Worm (Caenorhabditis elegans): ENCODE data around the gene twk-46.

Gene twk-46

ce11 chrV:19044753-19045152 is 15.2 kb upstream of the twk-46 start, which contains the start of gene asp-15:
TSS of gene asp-15 (minus strand) at chrV:19044853.
- TF ChIP-seq fkh-2 (tag; optimal IDR thresholded peaks at IDR 0.05) (no peak), snpc-4 (tag; optimal IDR thresholded peaks at IDR 0.05) (no peak), mdl-1 (tag; optimal IDR thresholded peaks at IDR 0.05) (no peak), nhr-67 (tag; optimal IDR thresholded peaks at IDR 0.05) (no peak), unc-62 (GFP tag; optimal IDR thresholded peaks at IDR 0.05) (no peak), ztf-11 (tag; optimal IDR thresholded peaks at IDR 0.05) (no peak), lin-39 (tag; optimal IDR thresholded peaks at IDR 0.05) (no peak), mml-1 (tag; optimal IDR thresholded peaks at IDR 0.05) (no peak), elt-1 (tag; optimal IDR thresholded peaks at IDR 0.05) (no peak), nhr-77 (tag; optimal IDR thresholded peaks at IDR 0.05) (no peak), sea-2 (GFP tag; optimal IDR thresholded peaks at IDR 0.05) (no peak)

- no peak for TF ChIP-seq nhr-77 (tag; optimal IDR thresholded peaks at IDR 0.05)
- no peak for TF ChIP-seq fkh-2 (tag; optimal IDR thresholded peaks at IDR 0.05)
- TF ChIP-seq jun-1 (tag; optimal IDR thresholded peaks at IDR 0.05): no peak
- no peak for TF ChIP-seq mml-1 (tag; optimal IDR thresholded peaks at IDR 0.05)
- no peak for TF ChIP-seq lin-15B (tag; optimal IDR thresholded peaks at IDR 0.05)
- TF ChIP-seq lsy-12 (tag; optimal IDR thresholded peaks at IDR 0.05): no peak
- no peak for TF ChIP-seq lin-39 (tag; optimal IDR thresholded peaks at IDR 0.05)
- no peak for TF ChIP-seq ztf-11 (tag; optimal IDR thresholded peaks at IDR 0.05)
- no peak for TF ChIP-seq pha-4 (tag; optimal IDR thresholded peaks at IDR 0.05)
- no peak for TF ChIP-seq nhr-12 (tag; optimal IDR thresholded peaks at IDR 0.05)
- TF ChIP-seq nhr-23 (tag; optimal IDR thresholded peaks at IDR 0.05): no peak
- no peak for TF ChIP-seq nhr-237 (tag; optimal IDR thresholded peaks at IDR 0.05)
- no peak for TF ChIP-seq daf-12 (tag; optimal IDR thresholded peaks at IDR 0.05)
- TF ChIP-seq elt-3 (tag; optimal IDR thresholded peaks at IDR 0.05): no peak
- TF ChIP-seq nhr-28 (tag; optimal IDR thresholded peaks at IDR 0.05): no peak
- no peak for TF ChIP-seq egl-27 (tag; optimal IDR thresholded peaks at IDR 0.05)
- no peak for TF ChIP-seq ceh-16 (tag; optimal IDR thresholded peaks at IDR 0.05)
- no peak for TF ChIP-seq egl-5 (tag; optimal IDR thresholded peaks at IDR 0.05)
- no peak for TF ChIP-seq ama-1 (optimal IDR thresholded peaks at IDR 0.05)
- no peak for TF ChIP-seq eor-1 (tag; optimal IDR thresholded peaks at IDR 0.05)
Observed at ce11 chrV:19047442-19047841, 12.5 kb upstream of the twk-46 start.

- TF ChIP-seq aly-2 (tag; optimal IDR thresholded peaks at IDR 0.05): no peak
- peak; percentile 78 for TF ChIP-seq elt-2 (tag; optimal IDR thresholded peaks at IDR 0.05)
- TF ChIP-seq pha-4 (tag; optimal IDR thresholded peaks at IDR 0.05): peak; percentile 29
- TF ChIP-seq pqm-1 (tag; optimal IDR thresholded peaks at IDR 0.05): peak; percentile 40
- no peak for TF ChIP-seq nhr-12 (tag; optimal IDR thresholded peaks at IDR 0.05)
- TF ChIP-seq daf-12 (tag; optimal IDR thresholded peaks at IDR 0.05): no peak
- TF ChIP-seq ztf-4 (tag; optimal IDR thresholded peaks at IDR 0.05): no peak
- no peak for TF ChIP-seq mdl-1 (tag; optimal IDR thresholded peaks at IDR 0.05)
- TF ChIP-seq nhr-43 (tag; optimal IDR thresholded peaks at IDR 0.05; ENCODE audit: poor library complexity, severe bottlenecking): no peak
- TF ChIP-seq elt-3 (tag; optimal IDR thresholded peaks at IDR 0.05): no peak
- no peak for TF ChIP-seq nhr-28 (tag; optimal IDR thresholded peaks at IDR 0.05)
- no peak for TF ChIP-seq nfya-1 (tag; optimal IDR thresholded peaks at IDR 0.05; ENCODE audit: insufficient read depth)
- peak; percentile 52 for TF ChIP-seq jun-1 (tag; optimal IDR thresholded peaks at IDR 0.05)
- TF ChIP-seq fkh-2 (tag; optimal IDR thresholded peaks at IDR 0.05): no peak
- TF ChIP-seq lin-39 (tag; optimal IDR thresholded peaks at IDR 0.05): no peak
- TF ChIP-seq nhr-67 (tag; optimal IDR thresholded peaks at IDR 0.05): no peak
- no peak for TF ChIP-seq ceh-9 (tag; optimal IDR thresholded peaks at IDR 0.05)
- TF ChIP-seq fos-1 (tag; optimal IDR thresholded peaks at IDR 0.05): peak; percentile 21
- TF ChIP-seq nhr-77 (tag; optimal IDR thresholded peaks at IDR 0.05): peak; percentile 26
- TF ChIP-seq unc-39 (tag; optimal IDR thresholded peaks at IDR 0.05): no peak
- TF ChIP-seq ZK546.5 (tag; optimal IDR thresholded peaks at IDR 0.05): no peak
- no peak for TF ChIP-seq skn-1 (tag; optimal IDR thresholded peaks at IDR 0.05)
- TF ChIP-seq mml-1 (tag; optimal IDR thresholded peaks at IDR 0.05): no peak
- TF ChIP-seq nhr-237 (tag; optimal IDR thresholded peaks at IDR 0.05): no peak
- peak; percentile 56 for TF ChIP-seq ama-1 (optimal IDR thresholded peaks at IDR 0.05)
- no peak for TF ChIP-seq ceh-82 (tag; optimal IDR thresholded peaks at IDR 0.05)
- TF ChIP-seq snpc-4 (tag; optimal IDR thresholded peaks at IDR 0.05): no peak
- no peak for TF ChIP-seq egl-27 (tag; optimal IDR thresholded peaks at IDR 0.05)
- no peak for TF ChIP-seq nhr-23 (tag; optimal IDR thresholded peaks at IDR 0.05)
- TF ChIP-seq unc-62 (GFP tag; optimal IDR thresholded peaks at IDR 0.05): no peak
- TF ChIP-seq egl-5 (tag; optimal IDR thresholded peaks at IDR 0.05): no peak
- TF ChIP-seq hmg-11 (tag; optimal IDR thresholded peaks at IDR 0.05): no peak
Observed at ce11 chrV:19049140-19050092, 10.6 kb upstream of the twk-46 start.
